Worm (Caenorhabditis elegans) whole organism, L4 larva: ENCODE measurements around the gene skih-2.

ENCODE experiments used
- F44E2.7 ChIP-seq: fragments of 200-800 bp; sonication (Bioruptor generic); IDR thresholded peaks from 2 replicates; pipeline ENCODE4 v2.1.2; 2022; ENCODE audit warnings: missing genetic modification characterization, missing compliant biosample characterization
- T26A8.4 ChIP-seq: fragments of 200-800 bp; sonication (Bioruptor generic); IDR thresholded peaks from 2 replicates; pipeline ENCODE4 v1.3.6; 2022; ENCODE audit warnings: missing genetic modification characterization, missing compliant biosample characterization
- Y48G9A.11 ChIP-seq: fragments of 200-800 bp; sonication (Bioruptor generic); IDR thresholded peaks from 2 replicates; pipeline ENCODE4 v1.3.6; 2022; ENCODE audit warnings: missing genetic modification reagents, missing genetic modification characterization, missing compliant biosample characterization
- ZK337.2 ChIP-seq: fragments of 200-800 bp; sonication (Bioruptor generic); IDR thresholded peaks from 2 replicates; pipeline ENCODE4 v1.3.6; 2022; ENCODE audit warnings: missing genetic modification reagents, missing genetic modification characterization, missing compliant biosample characterization
- aha-1 ChIP-seq: fragments of 150-350 bp; peaks from one replicate; lab custom pipeline; 2014; ENCODE audit warnings: missing biosample characterization, missing genetic modification characterization
- ama-1 ChIP-seq: fragments of 150-350 bp; optimal IDR thresholded peaks from 2 replicates; lab custom pipeline; 2014; ENCODE audit warnings: inconsistent platforms, mixed read lengths
- ceh-28 ChIP-seq: fragments of 150-350 bp; optimal IDR thresholded peaks from 2 replicates; lab custom pipeline; 2014; ENCODE audit warnings: missing biosample characterization, missing genetic modification reagents, missing genetic modification characterization
- ceh-62 ChIP-seq: sonication (generic microtip); optimal IDR thresholded peaks from 2 replicates; lab custom pipeline; 2017; ENCODE audit warnings: missing biosample characterization, missing genetic modification characterization
- cey-2 ChIP-seq: sonication (generic microtip); optimal IDR thresholded peaks from 3 replicates; lab custom pipeline; 2017; ENCODE audit warnings: missing genetic modification characterization, mild to moderate bottlenecking, missing compliant biosample characterization, antibody characterized with exemption, borderline replicate concordance; ENCODE audit not compliant: insufficient read depth
- daf-16 ChIP-seq, 3 experiments: sonication (generic microtip); optimal IDR thresholded peaks; 2 replicates each; lab custom pipeline; 2016 to 2017; ENCODE audit warnings: missing genetic modification characterization in 3 of 3, missing genetic modification reagents in 3 of 3, mild to moderate bottlenecking in 2 of 3, missing compliant biosample characterization in 2 of 3, missing biosample characterization in 1 of 3, moderate library complexity in 1 of 3
- dmd-9 ChIP-seq: fragments of 200-800 bp; sonication (Bioruptor generic); IDR thresholded peaks from 2 replicates; pipeline ENCODE4 v1.3.6; 2022; ENCODE audit warnings: missing genetic modification reagents, missing genetic modification characterization, missing compliant biosample characterization
- duxl-1 ChIP-seq: sonication (generic microtip); optimal IDR thresholded peaks from 2 replicates; lab custom pipeline; 2016; ENCODE audit warnings: mild to moderate bottlenecking, missing genetic modification characterization, moderate library complexity, missing compliant biosample characterization; ENCODE audit not compliant: poor library complexity
- dve-1 ChIP-seq: sonication (generic microtip); optimal IDR thresholded peaks from 2 replicates; lab custom pipeline; 2017; ENCODE audit warnings: antibody characterized with exemption, mild to moderate bottlenecking, missing genetic modification characterization, missing compliant biosample characterization; ENCODE audit not compliant: insufficient read depth
- egl-27 ChIP-seq: sonication (generic microtip); optimal IDR thresholded peaks from 3 replicates; lab custom pipeline; 2017; ENCODE audit warnings: missing biosample characterization, missing genetic modification reagents, missing genetic modification characterization
- egl-43 ChIP-seq: fragments of 200-800 bp; sonication (Bioruptor generic); IDR thresholded peaks from 2 replicates; pipeline ENCODE4 v1.3.6; 2022; ENCODE audit warnings: missing genetic modification reagents, missing genetic modification characterization, missing compliant biosample characterization
- fos-1 ChIP-seq: fragments of 150-350 bp; optimal IDR thresholded peaks from 2 replicates; lab custom pipeline; 2014; ENCODE audit warnings: missing biosample characterization, missing genetic modification characterization
- hif-1 ChIP-seq, 2 experiments: sonication (generic microtip); optimal IDR thresholded peaks; 2 replicates each; lab custom pipeline; 2016 to 2017; ENCODE audit warnings: missing compliant biosample characterization in 2 of 2, missing genetic modification characterization in 2 of 2, missing genetic modification reagents in 2 of 2, missing genotype in 2 of 2, mild to moderate bottlenecking in 1 of 2
- jun-1 ChIP-seq: fragments of 150-350 bp; optimal IDR thresholded peaks from 2 replicates; lab custom pipeline; 2014; ENCODE audit warnings: missing biosample characterization, missing genetic modification reagents, missing genetic modification characterization
- lin-13 ChIP-seq: fragments of 150-350 bp; optimal IDR thresholded peaks from 2 replicates; lab custom pipeline; 2014; ENCODE audit warnings: missing biosample characterization, missing genetic modification reagents, missing genetic modification characterization
- lin-29 ChIP-seq: fragments of 200-800 bp; sonication (Bioruptor generic); IDR thresholded peaks from 2 replicates; pipeline ENCODE4 v1.3.6; 2022; ENCODE audit warnings: missing genetic modification reagents, missing genetic modification characterization, missing compliant biosample characterization
- lin-38 ChIP-seq: fragments of 200-800 bp; sonication (Bioruptor generic); IDR thresholded peaks from 2 replicates; pipeline ENCODE4 v1.3.6; 2022; ENCODE audit warnings: missing genetic modification reagents, missing genetic modification characterization, missing compliant biosample characterization
- lin-39 ChIP-seq: fragments of 150-350 bp; optimal IDR thresholded peaks from 2 replicates; lab custom pipeline; 2014; ENCODE audit warnings: missing biosample characterization, missing genetic modification reagents, missing genetic modification characterization
- madf-5 ChIP-seq, 2 experiments: fragments of 200-800 bp; sonication (Bioruptor generic); IDR thresholded peaks; 2 replicates each; pipeline ENCODE4 v1.3.6; 2022; ENCODE audit warnings: missing compliant biosample characterization in 2 of 2, missing genetic modification characterization in 2 of 2
- mep-1 ChIP-seq: fragments of 150-350 bp; sonication (generic microtip); optimal IDR thresholded peaks from 3 replicates; lab custom pipeline; 2014; ENCODE audit warnings: missing biosample characterization, missing genetic modification characterization
- mxl-2 ChIP-seq: fragments of 200-800 bp; sonication (Bioruptor generic); conservative IDR thresholded peaks from 2 replicates; pipeline ENCODE4 v1.3.6; 2022; ENCODE audit warnings: missing genetic modification reagents, missing genetic modification characterization, missing compliant biosample characterization
- mxl-3 ChIP-seq: fragments of 200-800 bp; sonication (Bioruptor generic); optimal IDR thresholded peaks from 2 replicates; lab custom pipeline; 2018; ENCODE audit warnings: mild to moderate bottlenecking, missing genetic modification characterization, missing compliant biosample characterization
- nhr-10 ChIP-seq: fragments of 150-350 bp; optimal IDR thresholded peaks from 2 replicates; lab custom pipeline; 2014; ENCODE audit warnings: missing biosample characterization, missing genetic modification characterization
- nhr-11 ChIP-seq: fragments of 150-350 bp; optimal IDR thresholded peaks from 2 replicates; lab custom pipeline; 2014; ENCODE audit warnings: missing biosample characterization, missing genetic modification characterization
- nhr-111 ChIP-seq: fragments of 200-800 bp; sonication (Bioruptor generic); optimal IDR thresholded peaks from 2 replicates; lab custom pipeline; 2018; ENCODE audit warnings: mild to moderate bottlenecking, missing genetic modification characterization, missing compliant biosample characterization
- nhr-25 ChIP-seq: sonication (generic microtip); optimal IDR thresholded peaks from 2 replicates; lab custom pipeline; 2017; ENCODE audit warnings: missing genetic modification characterization, mild to moderate bottlenecking, missing compliant biosample characterization, antibody characterized with exemption, moderate library complexity, borderline replicate concordance; ENCODE audit not compliant: insufficient read depth
- nhr-48 ChIP-seq: sonication (generic microtip); optimal IDR thresholded peaks from 2 replicates; lab custom pipeline; 2016; ENCODE audit warnings: mild to moderate bottlenecking, missing genetic modification characterization, missing compliant biosample characterization
- nhr-76 ChIP-seq: fragments of 150-350 bp; optimal IDR thresholded peaks from 2 replicates; lab custom pipeline; 2014; ENCODE audit warnings: missing biosample characterization, missing genetic modification characterization
- pha-4 ChIP-seq, 2 experiments: fragments of 150-350 bp in 1 of 2; fragments of 200-800 bp in 1 of 2; sonication (Bioruptor generic) in 1 of 2; IDR thresholded peaks in 1 of 2; optimal IDR thresholded peaks in 1 of 2; 2 replicates each; pipeline versions ENCODE4 v1.3.6 to Lab custom; 2014 to 2022; ENCODE audit warnings: missing genetic modification characterization in 2 of 2, missing genetic modification reagents in 2 of 2, missing biosample characterization in 1 of 2, missing compliant biosample characterization in 1 of 2
- php-3 ChIP-seq: fragments of 200-800 bp; sonication (Bioruptor generic); IDR thresholded peaks from 2 replicates; pipeline ENCODE4 v1.3.6; 2022; ENCODE audit warnings: missing genetic modification reagents, missing genetic modification characterization, missing compliant biosample characterization
- pqm-1 ChIP-seq: sonication (generic microtip); optimal IDR thresholded peaks from 2 replicates; lab custom pipeline; 2017; ENCODE audit warnings: missing biosample characterization, missing genetic modification characterization
- set-16 ChIP-seq: fragments of 200-800 bp; sonication (Bioruptor generic); IDR thresholded peaks from 2 replicates; pipeline ENCODE4 v1.3.6; 2022; ENCODE audit warnings: missing genetic modification reagents, missing genetic modification characterization, missing compliant biosample characterization
- snpc-4 ChIP-seq: fragments of 150-350 bp; optimal IDR thresholded peaks from 2 replicates; lab custom pipeline; 2014; ENCODE audit warnings: missing biosample characterization, missing genetic modification characterization
- tag-97 ChIP-seq: fragments of 200-800 bp; sonication (Bioruptor generic); IDR thresholded peaks from 2 replicates; pipeline ENCODE4 v1.3.6; 2022; ENCODE audit warnings: missing genetic modification characterization, missing compliant biosample characterization
- unc-130 ChIP-seq: sonication (generic microtip); optimal IDR thresholded peaks from 2 replicates; lab custom pipeline; 2016; ENCODE audit warnings: missing genetic modification reagents, missing genetic modification characterization, missing compliant biosample characterization
- unc-39 ChIP-seq: sonication (generic microtip); optimal IDR thresholded peaks from 2 replicates; lab custom pipeline; 2017; ENCODE audit warnings: missing biosample characterization, missing genetic modification characterization
- unc-62 ChIP-seq, 3 experiments: fragments of 150-350 bp in 1 of 3; sonication (generic microtip); optimal IDR thresholded peaks in 2 of 3; peaks in 1 of 3; 1 replicate in 1 of 3; 2 replicates in 2 of 3; lab custom pipeline; 2014 to 2017; ENCODE audit warnings: missing biosample characterization in 3 of 3, missing genetic modification characterization in 3 of 3, missing genetic modification reagents in 3 of 3, missing genotype in 1 of 3
- zfp-3 ChIP-seq: fragments of 200-800 bp; sonication (Bioruptor generic); conservative IDR thresholded peaks from 2 replicates; pipeline ENCODE4 v1.3.6; 2022; ENCODE audit warnings: missing genetic modification reagents, missing genetic modification characterization, missing compliant biosample characterization
- zip-2 ChIP-seq: fragments of 150-350 bp; optimal IDR thresholded peaks from 2 replicates; lab custom pipeline; 2014; ENCODE audit warnings: missing biosample characterization, missing genetic modification characterization
- ztf-11 ChIP-seq: fragments of 150-350 bp; optimal IDR thresholded peaks from 2 replicates; lab custom pipeline; 2014; ENCODE audit warnings: missing biosample characterization, missing genetic modification characterization

Gene skih-2

ce11 chrIV:11189411-11189810 is 47.2 kb upstream of the skih-2 start, which contains the start of gene fbxb-79:
Gene fbxb-79, minus strand, starts transcription at chrIV:11189511.
- TF ChIP-seq cey-2 (tag; lab: Kevin White, UChicago) (no peak), mxl-2 (no peak), F44E2.7 (no peak), zfp-3 (no peak), nhr-76 (no peak), duxl-1 (tag; lab: Kevin White, UChicago) (no peak), tag-97 (no peak), nhr-10 (tag; lab: Kevin White, UChicago) (no peak), php-3 (GFP tag; lab: Robert Waterston, UW) (no peak), unc-39 (tag; lab: Kevin White, UChicago) (no peak), hif-1 (tag; optimal IDR thresholded peaks at IDR 0.05; lab: Kevin White, UChicago) (no peak), fos-1 (tag; lab: Kevin White, UChicago) (no peak)

- TF ChIP-seq madf-5 (GFP tag; IDR thresholded peaks at IDR 0.05; lab: Robert Waterston, UW) = no peak
- peak in 1 of 2 experiments; percentile 29 for TF ChIP-seq unc-62 (GFP tag; optimal IDR thresholded peaks at IDR 0.05 in 1 of 2; lab: Kevin White, UChicago)
- no peak for TF ChIP-seq unc-62 (tag; optimal IDR thresholded peaks at IDR 0.05; lab: Kevin White, UChicago)
These were observed 44.6 kb upstream of the skih-2 start, which contains the start of gene sdz-27 for ce11 chrIV:11186729-11187128. Gene sdz-27, plus strand, starts transcription at chrIV:11187029.

- TF ChIP-seq Y48G9A.11 (GFP tag; lab: Robert Waterston, UW) (no peak), ceh-28 (tag; lab: Kevin White, UChicago) (no peak), dve-1 (tag; lab: Kevin White, UChicago) (peak; percentile 22), daf-16 (GFP tag; optimal IDR thresholded peaks at IDR 0.05; lab: Kevin White, UChicago) (no peak), daf-16 (tag; optimal IDR thresholded peaks at IDR 0.05; lab: Kevin White, UChicago) (peak; percentile 34), unc-62 (GFP tag; optimal IDR thresholded peaks at IDR 0.05 in 1 of 2; lab: Kevin White, UChicago) (peak in 1 of 2 experiments; percentile 12), unc-62 (tag; optimal IDR thresholded peaks at IDR 0.05; lab: Kevin White, UChicago) (no peak), unc-130 (GFP tag; lab: Kevin White, UChicago) (no peak), mxl-3 (GFP tag; lab: Kevin White, UChicago) (no peak), ama-1 (lab: Kevin White, UChicago) (peak; percentile 44), ztf-11 (no peak), egl-27 (tag; lab: Kevin White, UChicago) (no peak), T26A8.4 (GFP tag; lab: Robert Waterston, UW) (0 out of 2 replicates have a peak, but pooled peaks have one; percentile 27), ZK337.2 (no peak)
These were observed 41.8 kb upstream of the skih-2 start, which contains the start of gene nuaf-3 for ce11 chrIV:11183991-11184390. Gene nuaf-3, plus strand, starts transcription at chrIV:11184291.

ce11 chrIV:11183013-11183412 is 40.8 kb upstream of the skih-2 start, which contains the start of gene prx-14:
Gene prx-14, plus strand, starts transcription at chrIV:11183132.
- TF ChIP-seq snpc-4 (tag; lab: Kevin White, UChicago) = no peak
- TF ChIP-seq mep-1 = peak; percentile 14
- no peak for TF ChIP-seq lin-39
- TF ChIP-seq egl-43 (GFP tag; lab: Robert Waterston, UW) = no peak
- TF ChIP-seq dmd-9 = no peak
- no peak for TF ChIP-seq set-16 (GFP tag; lab: Robert Waterston, UW)
- no peak for TF ChIP-seq nhr-111 (GFP tag; lab: Kevin White, UChicago)
- TF ChIP-seq lin-38 (GFP tag; lab: Robert Waterston, UW) = peak; percentile 40
- TF ChIP-seq aha-1 (tag; lab: Kevin White, UChicago) = peak; percentile 88
- TF ChIP-seq ama-1 (lab: Kevin White, UChicago) = peak; percentile 41
- 0 out of 2 replicates have a peak, but pooled peaks have one; percentile 25 for TF ChIP-seq php-3 (GFP tag; lab: Robert Waterston, UW)
- no peak for TF ChIP-seq jun-1 (tag; lab: Kevin White, UChicago)
- no peak for TF ChIP-seq zip-2 (tag; lab: Kevin White, UChicago)
- TF ChIP-seq nhr-25 = no peak
- TF ChIP-seq pqm-1 = peak; percentile 11
- no peak for TF ChIP-seq ceh-62 (tag; lab: Kevin White, UChicago)
- TF ChIP-seq lin-13 = no peak
- TF ChIP-seq pha-4 (GFP tag; IDR thresholded peaks at IDR 0.05; lab: Robert Waterston, UW) = peak; percentile 37; the same call in 1 of the 2 replicates
- TF ChIP-seq pha-4 (tag; optimal IDR thresholded peaks at IDR 0.05; lab: Kevin White, UChicago) = no peak
- peak; percentile 5 for TF ChIP-seq nhr-48 (tag; lab: Kevin White, UChicago)
- no peak for TF ChIP-seq nhr-11 (tag; lab: Kevin White, UChicago)
- no peak for TF ChIP-seq lin-29
- no peak for TF ChIP-seq mxl-2
